Fruit fly (Drosophila melanogaster): Measurements from ENCODE around the gene CG31115.

Gene CG31115

DNA sequence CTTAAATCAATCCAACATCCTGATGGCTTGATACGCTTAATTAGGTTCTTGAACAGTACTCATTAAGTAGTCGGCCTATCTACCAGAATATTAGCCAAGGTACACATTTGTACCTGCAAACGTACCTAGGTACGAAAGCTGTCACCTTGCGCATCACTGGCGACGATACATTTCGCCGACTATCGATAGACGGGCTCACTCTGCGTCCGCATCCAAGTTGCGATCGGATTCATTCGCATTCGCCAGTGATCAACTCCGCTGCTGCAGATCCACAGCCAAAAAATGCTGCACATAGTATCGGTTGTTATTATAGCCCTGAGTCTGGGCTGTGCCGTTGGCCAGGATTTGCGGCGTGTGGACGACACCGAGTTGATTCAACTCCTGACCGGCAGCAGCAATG lies 10.8 kb downstream of the CG31115 start, which contains the start of gene CG11790 (continued):
- TF ChIP-seq CG8290 (GFP tag; optimal IDR thresholded peaks at IDR 0.05) (no peak), CG8290 (tag; optimal IDR thresholded peaks at IDR 0.05) (peak in 1 of 2 experiments; percentile 78), corto (GFP tag; optimal IDR thresholded peaks at IDR 0.05) (no peak), CG17612 (GFP tag; IDR thresholded peaks at IDR 0.05) (no peak), tgo (GFP tag; IDR thresholded peaks at IDR 0.05) (no peak), caup (GFP tag; optimal IDR thresholded peaks at IDR 0.05; ENCODE audit: severe bottlenecking) (no peak), onecut (GFP tag; IDR thresholded peaks at IDR 0.05) (no peak), tx (GFP tag; optimal IDR thresholded peaks at IDR 0.05) (no peak), Dip3 (GFP tag; optimal IDR thresholded peaks at IDR 0.05) (no peak), inv (GFP tag; IDR thresholded peaks at IDR 0.05; ENCODE audit: partially characterized antibody) (peak; percentile 51; the same call in 1 of the 2 replicates), psq (GFP tag; optimal IDR thresholded peaks at IDR 0.05) (no peak), dan (GFP tag; IDR thresholded peaks at IDR 0.05) (no peak), CG4282 (GFP tag; optimal IDR thresholded peaks at IDR 0.05) (no peak), Gsc (GFP tag; IDR thresholded peaks at IDR 0.05) (no peak), CG14014 (GFP tag; IDR thresholded peaks at IDR 0.05) (0 out of 2 replicates have a peak, but pooled peaks have one; percentile 26), grau (tag; optimal IDR thresholded peaks at IDR 0.05) (no peak), ci (GFP tag; IDR thresholded peaks at IDR 0.05) (peak; percentile 59; the same call in 2 of the 3 replicates), CG3407 (GFP tag; optimal IDR thresholded peaks at IDR 0.05) (no peak), CG7556 (GFP tag; optimal IDR thresholded peaks at IDR 0.05) (no peak), hb (GFP tag; IDR thresholded peaks at IDR 0.05; ENCODE audit: partially characterized antibody) (peak; percentile 61; the same call in 2 of the 3 replicates), CG14860 (GFP tag; IDR thresholded peaks at IDR 0.05; ENCODE audit: partially characterized antibody) (peak; percentile 71), en (GFP tag; optimal IDR thresholded peaks at IDR 0.05) (no peak), CG43689 (GFP tag; IDR thresholded peaks at IDR 0.05) (no peak), CHES-1-like (GFP tag; optimal IDR thresholded peaks at IDR 0.05) (no peak), pho (GFP tag; optimal IDR thresholded peaks at IDR 0.05) (no peak), Lhr (GFP tag; optimal IDR thresholded peaks at IDR 0.05) (no peak), CG11560 (tag; IDR thresholded peaks at IDR 0.05) (no peak), CG31224 (GFP tag; IDR thresholded peaks at IDR 0.05) (no peak), grn (GFP tag; optimal IDR thresholded peaks at IDR 0.05) (no peak), pum (GFP tag; optimal IDR thresholded peaks at IDR 0.05) (no peak), CG42726 (GFP tag; IDR thresholded peaks at IDR 0.05; ENCODE audit: partially characterized antibody) (peak; percentile 70; the same call in 1 of the 2 replicates), phol (tag; optimal IDR thresholded peaks at IDR 0.05) (no peak), CG14441 (GFP tag; IDR thresholded peaks at IDR 0.05) (no peak), insv (GFP tag; optimal IDR thresholded peaks at IDR 0.05) (no peak), row (GFP tag; IDR thresholded peaks at IDR 0.05) (peak; percentile 92), jigr1 (GFP tag; IDR thresholded peaks at IDR 0.05) (no peak), CG10267 (tag; optimal IDR thresholded peaks at IDR 0.05) (no peak), tup (GFP tag; optimal IDR thresholded peaks at IDR 0.05) (no peak), Fer1 (GFP tag; optimal IDR thresholded peaks at IDR 0.05) (no peak), CG10654 (GFP tag; optimal IDR thresholded peaks at IDR 0.05) (no peak), CG11723 (GFP tag; optimal IDR thresholded peaks at IDR 0.05) (no peak), Eip74EF (GFP tag; optimal IDR thresholded peaks at IDR 0.05) (no peak), CG11504 (tag; optimal IDR thresholded peaks at IDR 0.05) (no peak), lmd (GFP tag; IDR thresholded peaks at IDR 0.05) (no peak), Dref (GFP tag; IDR thresholded peaks at IDR 0.05) (peak; percentile 80), CG12942 (GFP tag; optimal IDR thresholded peaks at IDR 0.05) (no peak), fd102C (GFP tag; optimal IDR thresholded peaks at IDR 0.05) (no peak), eve (GFP tag; optimal IDR thresholded peaks at IDR 0.05) (no peak), GATAe (GFP tag; conservative IDR thresholded peaks at IDR 0.05) (no peak), MESR4 (GFP tag; optimal IDR thresholded peaks at IDR 0.05) (peak; percentile 52), Doc2 (GFP tag; IDR thresholded peaks at IDR 0.05) (no peak), Meics (GFP tag; optimal IDR thresholded peaks at IDR 0.05) (no peak)
